Worm (Caenorhabditis elegans) whole organism, young adult: ENCODE data around the gene blos-7.
A peak's percentile ranks its signal among the peaks of the same experiment; 100 is the strongest.

Experiments
- C06A6.2 ChIP-seq: fragments of 200-800 bp; sonication (Bioruptor generic); conservative IDR thresholded peaks from 2 replicates; pipeline ENCODE4 v1.3.6; 2022; ENCODE audit warnings: missing genetic modification characterization, missing compliant biosample characterization
- C17E4.6 ChIP-seq: fragments of 200-800 bp; sonication (Bioruptor generic); IDR thresholded peaks from 2 replicates; pipeline ENCODE4 v1.3.6; 2022; ENCODE audit warnings: missing genetic modification reagents, missing genetic modification characterization, missing compliant biosample characterization
- F22D6.2 ChIP-seq: sonication (generic microtip); optimal IDR thresholded peaks from 2 replicates; lab custom pipeline; 2016; ENCODE audit warnings: mild to moderate bottlenecking, missing genetic modification characterization, missing compliant biosample characterization
- F57C9.4 ChIP-seq: sonication (generic microtip); optimal IDR thresholded peaks from 2 replicates; lab custom pipeline; 2017; ENCODE audit warnings: mild to moderate bottlenecking, missing genetic modification characterization, missing compliant biosample characterization
- K11D2.4 ChIP-seq: fragments of 200-800 bp; sonication (Bioruptor generic); IDR thresholded peaks from 2 replicates; pipeline ENCODE4 v1.3.6; 2022; ENCODE audit warnings: missing genetic modification reagents, missing genetic modification characterization, missing compliant biosample characterization
- Y53G8AR.9 ChIP-seq: fragments of 200-800 bp; sonication (Bioruptor generic); conservative IDR thresholded peaks from 2 replicates; pipeline ENCODE4 v1.3.6; 2022; ENCODE audit warnings: missing genetic modification reagents, missing genetic modification characterization, missing compliant biosample characterization
- Y95B8A.8 ChIP-seq: fragments of 200-800 bp; sonication (Bioruptor generic); IDR thresholded peaks from 2 replicates; pipeline ENCODE4 v1.3.6; 2022; ENCODE audit warnings: missing genetic modification reagents, missing genetic modification characterization, missing compliant biosample characterization
- atf-7 ChIP-seq: sonication (generic microtip); optimal IDR thresholded peaks from 2 replicates; lab custom pipeline; 2017; ENCODE audit warnings: mild to moderate bottlenecking, missing genetic modification characterization, missing compliant biosample characterization
- attf-5 ChIP-seq: fragments of 200-800 bp; sonication (Bioruptor generic); optimal IDR thresholded peaks from 2 replicates; lab custom pipeline; 2018; ENCODE audit warnings: mild to moderate bottlenecking, missing genetic modification characterization, missing compliant biosample characterization
- cebp-1 ChIP-seq, 2 experiments: fragments of 200-800 bp in 1 of 2; sonication (Bioruptor generic) in 1 of 2; sonication (generic microtip) in 1 of 2; IDR thresholded peaks in 1 of 2; optimal IDR thresholded peaks in 1 of 2; 2 replicates each; pipeline versions ENCODE4 v1.3.6 to Lab custom; 2017 to 2022; ENCODE audit warnings: missing compliant biosample characterization in 2 of 2, missing genetic modification characterization in 2 of 2, mild to moderate bottlenecking in 1 of 2, missing genetic modification reagents in 1 of 2, moderate library complexity in 1 of 2
- ceh-100 ChIP-seq: fragments of 200-800 bp; sonication (Bioruptor generic); IDR thresholded peaks from 2 replicates; pipeline ENCODE4 v1.3.6; 2022; ENCODE audit warnings: missing genetic modification reagents, missing genetic modification characterization, missing compliant biosample characterization
- ceh-40 ChIP-seq: fragments of 200-800 bp; sonication (Bioruptor generic); IDR thresholded peaks from 2 replicates; pipeline ENCODE4 v1.3.6; 2022; ENCODE audit warnings: missing genetic modification characterization, missing compliant biosample characterization
- ceh-79 ChIP-seq: sonication (generic microtip); optimal IDR thresholded peaks from 2 replicates; lab custom pipeline; 2017; ENCODE audit warnings: mild to moderate bottlenecking, missing genetic modification characterization, missing compliant biosample characterization
- dox-1 ChIP-seq: fragments of 200-800 bp; sonication (Bioruptor generic); IDR thresholded peaks from 2 replicates; pipeline ENCODE4 v1.3.6; 2022; ENCODE audit warnings: missing genetic modification reagents, missing genetic modification characterization, missing compliant biosample characterization
- efl-1 ChIP-seq: fragments of 150-350 bp; optimal IDR thresholded peaks from 2 replicates; lab custom pipeline; 2014; ENCODE audit warnings: missing biosample characterization, missing genetic modification reagents, missing genetic modification characterization
- ets-4 ChIP-seq: fragments of 200-800 bp; sonication (Bioruptor generic); optimal IDR thresholded peaks from 2 replicates; lab custom pipeline; 2018; ENCODE audit warnings: mild to moderate bottlenecking, missing genetic modification characterization, missing compliant biosample characterization
- fkh-3 ChIP-seq: sonication (generic microtip); optimal IDR thresholded peaks from 2 replicates; lab custom pipeline; 2016; ENCODE audit warnings: mild to moderate bottlenecking, missing genetic modification characterization, missing compliant biosample characterization
- gei-17 ChIP-seq: fragments of 200-800 bp; sonication (Bioruptor generic); optimal IDR thresholded peaks from 2 replicates; lab custom pipeline; 2018; ENCODE audit warnings: mild to moderate bottlenecking, missing genetic modification characterization, missing compliant biosample characterization
- hmg-1.2 ChIP-seq: fragments of 200-800 bp; sonication (Bioruptor generic); IDR thresholded peaks from 2 replicates; pipeline ENCODE4 v1.3.6; 2022; ENCODE audit warnings: missing genetic modification reagents, missing genetic modification characterization, missing compliant biosample characterization
- lag-1 ChIP-seq: fragments of 200-800 bp; sonication (Bioruptor generic); IDR thresholded peaks from 2 replicates; pipeline ENCODE4 v1.3.6; 2022; ENCODE audit warnings: missing genetic modification reagents, missing genetic modification characterization, missing compliant biosample characterization
- lin-26 ChIP-seq: fragments of 200-800 bp; sonication (Bioruptor generic); IDR thresholded peaks from 2 replicates; pipeline ENCODE4 v1.3.6; 2022; ENCODE audit warnings: missing genetic modification reagents, missing genetic modification characterization, missing compliant biosample characterization
- lin-54 ChIP-seq: fragments of 200-800 bp; sonication (Bioruptor generic); optimal IDR thresholded peaks from 2 replicates; lab custom pipeline; 2018; ENCODE audit warnings: mild to moderate bottlenecking, missing genetic modification characterization, missing compliant biosample characterization
- lsl-1 ChIP-seq: fragments of 200-800 bp; sonication (Bioruptor generic); optimal IDR thresholded peaks from 2 replicates; lab custom pipeline; 2018; ENCODE audit warnings: mild to moderate bottlenecking, missing genetic modification characterization, moderate library complexity, missing compliant biosample characterization
- lsy-27 ChIP-seq: sonication (generic microtip); optimal IDR thresholded peaks from 2 replicates; lab custom pipeline; 2017; ENCODE audit warnings: missing genetic modification characterization, mild to moderate bottlenecking, missing compliant biosample characterization, antibody characterized with exemption, missing genotype, borderline replicate concordance; ENCODE audit not compliant: insufficient read depth
- madf-3 ChIP-seq: fragments of 200-800 bp; sonication (Bioruptor generic); IDR thresholded peaks from 2 replicates; pipeline ENCODE4 v1.3.6; 2022; ENCODE audit warnings: missing genetic modification reagents, missing genetic modification characterization, missing compliant biosample characterization
- mcd-1 ChIP-seq: fragments of 200-800 bp; sonication (Bioruptor generic); IDR thresholded peaks from 2 replicates; pipeline ENCODE4 v1.3.6; 2022; ENCODE audit warnings: missing genetic modification reagents, missing genetic modification characterization, missing compliant biosample characterization
- mxl-1 ChIP-seq: sonication (generic microtip); optimal IDR thresholded peaks from 2 replicates; lab custom pipeline; 2016; ENCODE audit warnings: missing genetic modification characterization, missing compliant biosample characterization
- nfya-2 ChIP-seq: fragments of 200-800 bp; sonication (Bioruptor generic); IDR thresholded peaks from 2 replicates; pipeline ENCODE4 v1.3.6; 2022; ENCODE audit warnings: missing genetic modification reagents, missing genetic modification characterization, missing compliant biosample characterization
- nfyb-1 ChIP-seq: fragments of 200-800 bp; sonication (Bioruptor generic); IDR thresholded peaks from 2 replicates; pipeline ENCODE4 v1.3.6; 2022; ENCODE audit warnings: missing genetic modification reagents, missing genetic modification characterization, missing compliant biosample characterization
- nhr-27 ChIP-seq: fragments of 200-800 bp; sonication (Bioruptor generic); optimal IDR thresholded peaks from 2 replicates; lab custom pipeline; 2018; ENCODE audit warnings: mild to moderate bottlenecking, missing genetic modification characterization, moderate library complexity, missing compliant biosample characterization
- nhr-80 ChIP-seq: sonication (generic microtip); optimal IDR thresholded peaks from 2 replicates; lab custom pipeline; 2016; ENCODE audit warnings: missing genetic modification characterization, missing compliant biosample characterization
- nhr-90 ChIP-seq: sonication (generic microtip); optimal IDR thresholded peaks from 2 replicates; lab custom pipeline; 2016; ENCODE audit warnings: missing genotype, mild to moderate bottlenecking, missing genetic modification characterization, missing compliant biosample characterization
- pbrm-1 ChIP-seq: fragments of 200-800 bp; sonication (Bioruptor generic); IDR thresholded peaks from 2 replicates; pipeline ENCODE4 v1.3.6; 2022; ENCODE audit warnings: missing genetic modification reagents, missing genetic modification characterization, missing compliant biosample characterization
- snpc-1.1 ChIP-seq: sonication (generic microtip); optimal IDR thresholded peaks from 2 replicates; lab custom pipeline; 2017; ENCODE audit warnings: missing genetic modification characterization, mild to moderate bottlenecking, missing compliant biosample characterization, antibody characterized with exemption, moderate library complexity, missing genotype, missing genetic modification reagents; ENCODE audit not compliant: insufficient read depth
- snpc-4 ChIP-seq, 5 experiments: fragments of 150-350 bp in 1 of 5; sonication (generic microtip) in 4 of 5; optimal IDR thresholded peaks; 2 replicates each; lab custom pipeline; 2014 to 2018; ENCODE audit warnings: missing genetic modification characterization in 5 of 5, missing biosample characterization in 3 of 5, antibody characterized with exemption in 2 of 5, mild to moderate bottlenecking in 2 of 5, missing compliant biosample characterization in 2 of 5, missing genotype in 2 of 5, moderate library complexity in 2 of 5, missing genetic modification reagents in 1 of 5
- somi-1 ChIP-seq: fragments of 200-800 bp; sonication (Bioruptor generic); optimal IDR thresholded peaks from 2 replicates; lab custom pipeline; 2018; ENCODE audit warnings: mild to moderate bottlenecking, missing genetic modification characterization, missing compliant biosample characterization
- tbx-9 ChIP-seq: sonication (generic microtip); optimal IDR thresholded peaks from 2 replicates; lab custom pipeline; 2016; ENCODE audit warnings: borderline replicate concordance, missing genetic modification characterization, inconsistent platforms, missing compliant biosample characterization
- zfh-2 ChIP-seq: fragments of 200-800 bp; sonication (Bioruptor generic); conservative IDR thresholded peaks from 2 replicates; pipeline ENCODE4 v1.3.6; 2022; ENCODE audit warnings: missing genetic modification reagents, missing genetic modification characterization, missing compliant biosample characterization
- ztf-18 ChIP-seq: sonication (generic microtip); optimal IDR thresholded peaks from 2 replicates; lab custom pipeline; 2016; ENCODE audit warnings: missing genotype, mild to moderate bottlenecking, missing genetic modification characterization, missing compliant biosample characterization
- ztf-25 ChIP-seq: fragments of 200-800 bp; sonication (Bioruptor generic); IDR thresholded peaks from 2 replicates; pipeline ENCODE4 v1.3.6; 2022; ENCODE audit warnings: missing genetic modification reagents, missing genetic modification characterization, missing compliant biosample characterization

The blos-7 gene

ce11 chrIV:3551777-3552462 is 30.8 kb downstream of the blos-7 start (continued):
- TF ChIP-seq C17E4.6 (no peak), lag-1 (GFP tag; lab: Robert Waterston, UW) (no peak), F57C9.4 (tag; lab: Kevin White, UChicago) (no peak), dox-1 (peak; percentile 78), nhr-27 (tag; lab: Kevin White, UChicago) (no peak), Y53G8AR.9 (GFP tag; lab: Robert Waterston, UW) (peak; percentile 58; the same call in 1 of the 2 replicates), pbrm-1 (0 out of 2 replicates have a peak, but pooled peaks have one; percentile 25), K11D2.4 (GFP tag; lab: Robert Waterston, UW) (0 out of 2 replicates have a peak, but pooled peaks have one; percentile 46), ztf-25 (GFP tag; lab: Robert Waterston, UW) (peak; percentile 59; the same call in 1 of the 2 replicates), ceh-79 (tag; lab: Kevin White, UChicago) (peak; percentile 0), lin-54 (GFP tag; lab: Kevin White, UChicago) (peak; percentile 47), ztf-18 (tag; lab: Kevin White, UChicago) (peak; percentile 51), nfyb-1 (GFP tag; lab: Robert Waterston, UW) (peak; percentile 82)

- no peak for TF ChIP-seq tbx-9 (tag; lab: Kevin White, UChicago)
- no peak for TF ChIP-seq ceh-100 (GFP tag; lab: Robert Waterston, UW)
- 0 out of 2 replicates have a peak, but pooled peaks have one; percentile 10 for TF ChIP-seq mcd-1 (GFP tag; lab: Robert Waterston, UW)
- no peak for TF ChIP-seq somi-1 (GFP tag; lab: Kevin White, UChicago)
- no peak for TF ChIP-seq zfh-2 (GFP tag; lab: Robert Waterston, UW)
- TF ChIP-seq gei-17 (GFP tag; lab: Kevin White, UChicago) = no peak
- peak; percentile 36 for TF ChIP-seq attf-5
- TF ChIP-seq F22D6.2 = no peak
- no peak for TF ChIP-seq C06A6.2 (GFP tag; lab: Robert Waterston, UW)
- TF ChIP-seq C17E4.6 = no peak
- no peak for TF ChIP-seq lin-26 (GFP tag; lab: Robert Waterston, UW)
- no peak for TF ChIP-seq lsy-27
- no peak for TF ChIP-seq nfya-2 (GFP tag; lab: Robert Waterston, UW)
- TF ChIP-seq lag-1 (GFP tag; lab: Robert Waterston, UW) = no peak
- TF ChIP-seq ceh-40 (GFP tag; lab: Robert Waterston, UW) = no peak
- TF ChIP-seq K11D2.4 (GFP tag; lab: Robert Waterston, UW) = no peak
- peak; percentile 62 for TF ChIP-seq nhr-80
- peak; percentile 79 for TF ChIP-seq hmg-1.2
- TF ChIP-seq efl-1 (GFP tag; lab: Kevin White, UChicago) = no peak
- TF ChIP-seq cebp-1 (GFP tag; IDR thresholded peaks at IDR 0.05; lab: Robert Waterston, UW) = no peak
- TF ChIP-seq cebp-1 (tag; optimal IDR thresholded peaks at IDR 0.05; lab: Kevin White, UChicago) = no peak
- no peak for TF ChIP-seq fkh-3 (tag; lab: Kevin White, UChicago)
- no peak for TF ChIP-seq snpc-4 (GFP tag; optimal IDR thresholded peaks at IDR 0.05; lab: Kevin White, UChicago)
- TF ChIP-seq snpc-4 (tag; optimal IDR thresholded peaks at IDR 0.05; lab: Kevin White, UChicago) = no peak
These were observed 34.4 kb downstream of the blos-7 start for ce11 chrIV:3548315-3548714.

- TF ChIP-seq F57C9.4 (tag; lab: Kevin White, UChicago) (no peak), lsl-1 (GFP tag; lab: Kevin White, UChicago) (no peak), Y95B8A.8 (GFP tag; lab: Robert Waterston, UW) (no peak), mxl-1 (tag; lab: Kevin White, UChicago) (no peak), atf-7 (no peak), ets-4 (GFP tag; lab: Kevin White, UChicago) (no peak), ceh-40 (GFP tag; lab: Robert Waterston, UW) (no peak), snpc-1.1 (tag; lab: Kevin White, UChicago) (no peak), Y53G8AR.9 (GFP tag; lab: Robert Waterston, UW) (no peak), nhr-90 (no peak), madf-3 (GFP tag; lab: Robert Waterston, UW) (no peak), nhr-80 (no peak)
- TF ChIP-seq, all 124 proteins: peak for 0
These were observed 35.2 kb downstream of the blos-7 start, which contains the start of gene nstp-6 for ce11 chrIV:3547500-3547899. nstp-6 (minus strand) TSS chrIV:3547600.
